Fruit fly (Drosophila melanogaster): ENCODE measurements around the gene PyK.

DNA sequence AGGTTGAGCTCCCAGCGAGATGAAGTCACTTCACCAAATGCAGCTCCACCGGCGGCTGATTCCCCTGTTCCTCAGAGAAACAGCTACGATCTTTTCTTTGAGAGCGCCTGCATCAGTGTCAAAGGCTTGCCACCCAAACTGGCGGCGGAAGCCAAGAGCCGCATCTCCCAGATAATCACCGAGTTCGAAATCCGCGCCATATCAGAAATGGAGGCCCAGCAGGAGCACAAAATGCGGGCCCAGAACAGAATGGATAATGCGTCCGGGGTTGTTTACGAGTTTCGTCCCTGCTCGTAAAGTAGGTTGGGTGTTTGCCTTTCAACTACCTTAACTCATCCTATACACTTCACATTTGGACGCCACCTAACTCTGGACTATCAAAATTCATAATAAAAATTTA lies 14.4 kb downstream of the PyK start, which contains the start of gene Gpdh3:
- no peak for TF ChIP-seq Sp1 (GFP tag; optimal IDR thresholded peaks at IDR 0.05)
- TF ChIP-seq psq (GFP tag; optimal IDR thresholded peaks at IDR 0.05): no peak
- no peak for TF ChIP-seq lola (GFP tag; optimal IDR thresholded peaks at IDR 0.05)
- TF ChIP-seq pan (optimal IDR thresholded peaks at IDR 0.05): no peak
- TF ChIP-seq Hr78 (GFP tag; optimal IDR thresholded peaks at IDR 0.05): no peak
- TF ChIP-seq Abd-B (GFP tag; optimal IDR thresholded peaks at IDR 0.05): no peak
- TF ChIP-seq sv (GFP tag; optimal IDR thresholded peaks at IDR 0.05): no peak
- no peak for TF ChIP-seq dsf (GFP tag; optimal IDR thresholded peaks at IDR 0.05; ENCODE audit: borderline replicate concordance)
- TF ChIP-seq dmrt93B (GFP tag; optimal IDR thresholded peaks at IDR 0.05): no peak
- no peak for TF ChIP-seq Hr83 (GFP tag; optimal IDR thresholded peaks at IDR 0.05; ENCODE audit: poor library complexity, severe bottlenecking)

All from whole organism, wandering third instar larva.